Worm (Caenorhabditis elegans) whole organism, midembryonic: ENCODE measurements around the gene rsr-2.

ENCODE experiments used
- T22C8.4 ChIP-seq: fragments of 200-800 bp; sonication (Bioruptor generic); IDR thresholded peaks from 2 replicates; pipeline ENCODE4 v1.3.6; 2022; ENCODE audit warnings: missing genetic modification characterization, missing compliant biosample characterization
- flt-1 ChIP-seq: fragments of 200-800 bp; sonication (Bioruptor generic); IDR thresholded peaks from 2 replicates; pipeline ENCODE4 v1.3.6; 2022; ENCODE audit warnings: missing genetic modification characterization, missing compliant biosample characterization
- klf-2 ChIP-seq: fragments of 200-800 bp; sonication (Bioruptor generic); conservative IDR thresholded peaks from 2 replicates; pipeline ENCODE4 v1.3.6; 2022; ENCODE audit warnings: missing genetic modification reagents, missing genetic modification characterization, missing compliant biosample characterization
- med-1 ChIP-seq: sonication (generic microtip); optimal IDR thresholded peaks from 2 replicates; lab custom pipeline; 2017; ENCODE audit warnings: missing genetic modification characterization, mild to moderate bottlenecking, missing compliant biosample characterization, antibody characterized with exemption, missing genetic modification reagents; ENCODE audit not compliant: insufficient read depth
- ref-1 ChIP-seq: fragments of 200-800 bp; sonication (Bioruptor generic); conservative IDR thresholded peaks from 2 replicates; pipeline ENCODE4 v1.3.6; 2022; ENCODE audit warnings: missing genetic modification reagents, missing genetic modification characterization, missing compliant biosample characterization
- ztf-29 ChIP-seq: fragments of 200-800 bp; sonication (Bioruptor generic); IDR thresholded peaks from 2 replicates; pipeline ENCODE4 v1.3.6; 2022; ENCODE audit warnings: missing genetic modification reagents, missing genetic modification characterization, missing compliant biosample characterization

- no peak for TF ChIP-seq T22C8.4
- no peak; the same call in 1 of the 2 replicates for TF ChIP-seq flt-1 (GFP tag; lab: Robert Waterston, UW)
- TF ChIP-seq klf-2 (GFP tag; lab: Robert Waterston, UW): no peak
- TF ChIP-seq ref-1 (GFP tag; lab: Robert Waterston, UW): no peak
- TF ChIP-seq ztf-29: no peak
- TF ChIP-seq med-1 (GFP tag; lab: Kevin White, UChicago): no peak
Observed at ce11 chrII:12262567-12262966, 37.4 kb downstream of the rsr-2 start.
